Worm (Caenorhabditis elegans) whole organism, mixed stage, embryonic: Measurements from ENCODE around the gene glct-6.
A peak's percentile ranks its signal among the peaks of the same experiment; 100 is the strongest.

Experiments
- M03D4.4 ChIP-seq: sonication (generic microtip); optimal IDR thresholded peaks from 2 replicates; lab custom pipeline; 2017; ENCODE audit warnings: mild to moderate bottlenecking, missing genetic modification characterization, missing compliant biosample characterization
- bed-3 ChIP-seq: fragments of 200-800 bp; sonication (Bioruptor generic); optimal IDR thresholded peaks from 3 replicates; lab custom pipeline; 2018; ENCODE audit warnings: mild to moderate bottlenecking, missing genetic modification characterization, moderate library complexity, missing compliant biosample characterization
- ceh-39 ChIP-seq: fragments of 150-350 bp; optimal IDR thresholded peaks from 2 replicates; lab custom pipeline; 2014; ENCODE audit warnings: missing biosample characterization, missing genetic modification characterization
- ceh-43 ChIP-seq: fragments of 200-800 bp; sonication (Bioruptor generic); optimal IDR thresholded peaks from 2 replicates; lab custom pipeline; 2018; ENCODE audit warnings: mild to moderate bottlenecking, missing genetic modification characterization, moderate library complexity, missing compliant biosample characterization
- ceh-83 ChIP-seq: fragments of 200-800 bp; sonication (Bioruptor generic); optimal IDR thresholded peaks from 2 replicates; lab custom pipeline; 2018; ENCODE audit warnings: mild to moderate bottlenecking, missing genetic modification characterization, missing compliant biosample characterization
- ces-1 ChIP-seq: fragments of 150-350 bp; optimal IDR thresholded peaks from 2 replicates; lab custom pipeline; 2014; ENCODE audit warnings: missing biosample characterization, missing genetic modification reagents, missing genetic modification characterization
- cnd-1 ChIP-seq: fragments of 200-800 bp; sonication (Bioruptor generic); optimal IDR thresholded peaks from 2 replicates; lab custom pipeline; 2018; ENCODE audit warnings: mild to moderate bottlenecking, missing genetic modification characterization, missing compliant biosample characterization
- drap-1 ChIP-seq: fragments of 200-800 bp; sonication (Bioruptor generic); optimal IDR thresholded peaks from 3 replicates; lab custom pipeline; 2018; ENCODE audit warnings: mild to moderate bottlenecking, missing genetic modification characterization, missing compliant biosample characterization
- elt-1 ChIP-seq: sonication (generic microtip); optimal IDR thresholded peaks from 2 replicates; lab custom pipeline; 2017; ENCODE audit warnings: missing genetic modification characterization, mild to moderate bottlenecking, missing compliant biosample characterization, antibody characterized with exemption, moderate library complexity, borderline replicate concordance; ENCODE audit not compliant: insufficient read depth
- elt-3 ChIP-seq: fragments of 150-350 bp; optimal IDR thresholded peaks from 2 replicates; lab custom pipeline; 2014; ENCODE audit warnings: missing biosample characterization, missing genetic modification characterization
- flh-1 ChIP-seq: fragments of 200-800 bp; sonication (Bioruptor generic); optimal IDR thresholded peaks from 2 replicates; lab custom pipeline; 2018; ENCODE audit warnings: mild to moderate bottlenecking, missing genetic modification characterization, moderate library complexity, missing compliant biosample characterization
- hlh-1 ChIP-seq: fragments of 150-350 bp; optimal IDR thresholded peaks from 2 replicates; lab custom pipeline; 2014; ENCODE audit warnings: missing biosample characterization, missing genetic modification reagents, missing genetic modification characterization
- lin-32 ChIP-seq: fragments of 200-800 bp; sonication (Bioruptor generic); optimal IDR thresholded peaks from 2 replicates; lab custom pipeline; 2018; ENCODE audit warnings: mild to moderate bottlenecking, missing genetic modification characterization, missing compliant biosample characterization
- lsy-2 ChIP-seq: fragments of 150-350 bp; optimal IDR thresholded peaks from 2 replicates; lab custom pipeline; 2014; ENCODE audit warnings: missing biosample characterization, missing genetic modification characterization
- mab-5 ChIP-seq: fragments of 150-350 bp; optimal IDR thresholded peaks from 2 replicates; lab custom pipeline; 2014; ENCODE audit warnings: missing biosample characterization, missing genetic modification characterization
- mep-1 ChIP-seq: fragments of 150-350 bp; optimal IDR thresholded peaks from 2 replicates; lab custom pipeline; 2017; ENCODE audit warnings: missing biosample characterization, missing genetic modification reagents, missing genetic modification characterization, inconsistent platforms
- mls-2 ChIP-seq: sonication (generic microtip); optimal IDR thresholded peaks from 2 replicates; lab custom pipeline; 2016; ENCODE audit warnings: mild to moderate bottlenecking, missing genetic modification characterization, moderate library complexity, missing compliant biosample characterization
- nhr-12 ChIP-seq: fragments of 150-350 bp; optimal IDR thresholded peaks from 2 replicates; lab custom pipeline; 2014; ENCODE audit warnings: missing biosample characterization, missing genetic modification characterization
- nhr-2 ChIP-seq: fragments of 150-350 bp; optimal IDR thresholded peaks from 2 replicates; lab custom pipeline; 2014; ENCODE audit warnings: missing biosample characterization, missing genetic modification characterization
- nhr-28 ChIP-seq: fragments of 150-350 bp; optimal IDR thresholded peaks from 2 replicates; lab custom pipeline; 2014; ENCODE audit warnings: missing biosample characterization, missing genetic modification characterization
- nhr-76 ChIP-seq: sonication (generic microtip); optimal IDR thresholded peaks from 2 replicates; lab custom pipeline; 2017; ENCODE audit warnings: missing biosample characterization, missing genetic modification characterization
- pha-4 ChIP-seq: fragments of 150-350 bp; optimal IDR thresholded peaks from 2 replicates; lab custom pipeline; 2018; ENCODE audit warnings: missing biosample characterization, missing genetic modification reagents, missing genetic modification characterization
- sem-2 ChIP-seq: fragments of 200-800 bp; sonication (Bioruptor generic); optimal IDR thresholded peaks from 2 replicates; lab custom pipeline; 2018; ENCODE audit warnings: mild to moderate bottlenecking, missing genetic modification characterization, missing compliant biosample characterization
- snpc-4 ChIP-seq: fragments of 150-350 bp; optimal IDR thresholded peaks from 2 replicates; lab custom pipeline; 2014; ENCODE audit warnings: missing biosample characterization, missing genetic modification characterization
- sptf-1 ChIP-seq: sonication (generic microtip); optimal IDR thresholded peaks from 2 replicates; lab custom pipeline; 2017; ENCODE audit warnings: mild to moderate bottlenecking, missing genetic modification characterization, moderate library complexity, missing compliant biosample characterization
- tbx-8 ChIP-seq: fragments of 200-800 bp; sonication (Bioruptor generic); optimal IDR thresholded peaks from 2 replicates; lab custom pipeline; 2018; ENCODE audit warnings: mild to moderate bottlenecking, missing genetic modification characterization, moderate library complexity, missing compliant biosample characterization
- unc-120 ChIP-seq: sonication (generic microtip); optimal IDR thresholded peaks from 2 replicates; lab custom pipeline; 2017; ENCODE audit warnings: missing genetic modification characterization, missing compliant biosample characterization; ENCODE audit not compliant: poor library complexity, severe bottlenecking
- unc-62 ChIP-seq: fragments of 150-350 bp; optimal IDR thresholded peaks from 2 replicates; lab custom pipeline; 2014; ENCODE audit warnings: missing biosample characterization, missing genetic modification reagents, missing genetic modification characterization
- zip-8 ChIP-seq: fragments of 150-350 bp; optimal IDR thresholded peaks from 2 replicates; lab custom pipeline; 2014; ENCODE audit warnings: missing biosample characterization, missing genetic modification characterization
- ztf-11 ChIP-seq: fragments of 150-350 bp; optimal IDR thresholded peaks from 2 replicates; lab custom pipeline; 2014; ENCODE audit warnings: missing biosample characterization, missing genetic modification characterization

Gene glct-6

ce11 chrIV:3755355-3755754 lies 28.7 kb upstream of the glct-6 start, which contains the start of gene Y37E11AR.7:
Y37E11AR.7 (minus strand) TSS chrIV:3755455.
- peak; percentile 45 for TF ChIP-seq nhr-2
- TF ChIP-seq unc-62 (GFP tag; lab: Kevin White, UChicago), result no peak
- TF ChIP-seq lin-32 (GFP tag; lab: Kevin White, UChicago), result no peak
- no peak for TF ChIP-seq nhr-12
- TF ChIP-seq sptf-1, result no peak

DNA sequence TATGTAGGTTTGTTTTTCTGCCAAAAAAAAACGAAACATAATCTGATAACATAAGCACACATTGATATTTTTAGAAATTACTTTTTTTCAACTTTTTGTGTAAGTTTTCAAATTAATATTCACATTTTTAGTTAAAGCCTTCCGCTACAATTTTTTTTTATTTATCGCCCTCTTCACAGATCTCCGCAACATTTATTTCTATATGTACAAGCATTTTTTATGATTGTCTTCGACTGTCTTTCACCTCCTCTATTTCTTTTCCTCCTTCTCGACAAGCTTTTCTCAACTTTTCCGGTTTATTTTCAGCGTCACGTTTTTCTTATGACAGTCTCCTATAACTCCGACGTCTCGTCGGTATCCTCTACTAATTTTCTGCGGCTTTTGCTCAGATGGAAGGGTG lies 28.1 kb upstream of the glct-6 start, which contains the start of gene best-20:
TSS of gene best-20 (plus strand) at position 301 of the 400 bp plus-strand sequence.
- TF ChIP-seq bed-3 (GFP tag; lab: Kevin White, UChicago) (no peak), ces-1 (GFP tag; lab: Kevin White, UChicago) (no peak), zip-8 (tag; lab: Kevin White, UChicago) (no peak), pha-4 (no peak), mep-1 (tag; lab: Kevin White, UChicago) (no peak), lin-32 (GFP tag; lab: Kevin White, UChicago) (no peak), unc-62 (GFP tag; lab: Kevin White, UChicago) (no peak), lsy-2 (tag; lab: Kevin White, UChicago) (no peak), hlh-1 (tag; lab: Kevin White, UChicago) (no peak), sptf-1 (no peak), nhr-2 (no peak), sem-2 (no peak), elt-3 (tag; lab: Kevin White, UChicago) (no peak), ceh-39 (tag; lab: Kevin White, UChicago) (no peak), mls-2 (tag; lab: Kevin White, UChicago) (no peak), ceh-43 (no peak), snpc-4 (tag; lab: Kevin White, UChicago) (no peak), drap-1 (GFP tag; lab: Kevin White, UChicago) (no peak), cnd-1 (no peak)

DNA sequence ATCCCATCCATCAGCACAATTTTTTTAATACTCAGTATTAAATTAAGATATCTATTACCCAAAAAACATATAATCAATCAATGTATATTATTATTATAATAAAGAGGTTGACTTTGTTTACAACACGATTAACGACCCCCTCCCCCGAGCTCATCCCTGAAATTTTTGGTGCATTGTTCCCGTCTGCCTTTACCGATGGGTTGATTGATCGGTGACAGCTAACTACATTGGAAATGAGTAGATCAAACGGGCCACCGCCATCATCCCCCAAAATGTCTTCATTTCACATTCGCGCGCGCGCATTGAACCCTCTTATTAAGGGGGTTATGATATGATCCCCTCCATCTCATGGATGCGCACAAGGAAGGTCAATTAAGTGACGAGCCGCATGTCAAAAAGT lies 24.2 kb upstream of the glct-6 start:
- no peak for TF ChIP-seq lsy-2 (tag; lab: Kevin White, UChicago)
- TF ChIP-seq unc-62 (GFP tag; lab: Kevin White, UChicago), result peak; percentile 74

DNA sequence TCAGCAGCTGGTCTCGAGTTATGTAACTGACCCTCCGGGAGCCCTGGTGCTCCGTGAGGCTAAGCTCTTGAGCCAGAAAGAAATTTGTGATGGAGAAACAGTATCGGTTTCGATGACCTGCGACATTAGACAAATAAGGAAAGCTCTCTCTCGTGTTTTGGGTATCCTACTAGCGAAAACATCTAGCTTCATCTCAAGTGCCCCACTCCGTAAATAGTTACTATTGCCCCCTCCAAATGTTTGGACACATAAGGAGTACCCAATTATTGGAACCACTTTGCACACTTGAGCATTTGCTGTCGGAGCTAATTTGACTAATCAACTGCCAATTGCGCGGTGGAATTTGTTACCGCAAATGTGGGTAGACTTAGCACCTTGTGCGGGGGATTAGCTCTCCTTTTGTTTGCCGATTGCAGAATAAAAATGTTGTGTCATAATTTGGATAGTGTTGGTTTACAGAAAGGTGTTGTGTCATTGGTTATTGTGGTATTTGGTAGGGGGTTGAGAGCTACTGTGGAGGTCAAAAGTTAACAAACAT lies 19.9 kb upstream of the glct-6 start:
- TF ChIP-seq nhr-28 (tag; lab: Kevin White, UChicago), result no peak
- peak; percentile 71 for TF ChIP-seq ces-1 (GFP tag; lab: Kevin White, UChicago)
- no peak for TF ChIP-seq cnd-1
- TF ChIP-seq ztf-11 (tag; lab: Kevin White, UChicago), result peak; percentile 3
- no peak for TF ChIP-seq elt-3 (tag; lab: Kevin White, UChicago)
- peak; percentile 42 for TF ChIP-seq zip-8 (tag; lab: Kevin White, UChicago)
- no peak for TF ChIP-seq tbx-8 (GFP tag; lab: Kevin White, UChicago)
- no peak for TF ChIP-seq M03D4.4 (tag; lab: Kevin White, UChicago)
- peak; percentile 88 for TF ChIP-seq nhr-2

DNA sequence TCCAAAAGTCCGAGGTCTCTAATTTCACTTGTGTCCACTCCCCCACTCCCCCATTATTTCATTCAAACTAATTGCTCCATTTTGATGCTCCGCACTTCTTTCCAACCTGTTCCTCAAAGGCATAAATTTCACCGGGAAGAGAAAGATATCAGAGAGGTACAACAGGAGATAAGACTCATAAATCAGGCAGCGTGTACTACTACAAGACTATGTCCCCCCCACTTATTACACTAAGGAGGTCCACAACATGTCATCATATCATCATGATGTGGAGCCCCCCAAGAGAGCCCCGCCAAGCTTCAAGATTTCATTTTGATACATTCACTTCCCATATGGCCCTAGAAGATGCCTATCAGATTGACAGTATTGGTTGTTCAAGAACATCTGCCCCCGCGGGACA lies 18.6 kb upstream of the glct-6 start:
- TF ChIP-seq bed-3 (GFP tag; lab: Kevin White, UChicago), result no peak
- no peak for TF ChIP-seq mep-1 (tag; lab: Kevin White, UChicago)
- TF ChIP-seq unc-62 (GFP tag; lab: Kevin White, UChicago), result peak; percentile 86
- peak; percentile 22 for TF ChIP-seq cnd-1
- TF ChIP-seq nhr-76, result no peak
- no peak for TF ChIP-seq flh-1 (GFP tag; lab: Kevin White, UChicago)
- TF ChIP-seq unc-120 (tag; lab: Kevin White, UChicago), result no peak
- TF ChIP-seq sem-2, result no peak
- TF ChIP-seq drap-1 (GFP tag; lab: Kevin White, UChicago), result no peak
- TF ChIP-seq mab-5 (tag; lab: Kevin White, UChicago), result peak; percentile 82

DNA sequence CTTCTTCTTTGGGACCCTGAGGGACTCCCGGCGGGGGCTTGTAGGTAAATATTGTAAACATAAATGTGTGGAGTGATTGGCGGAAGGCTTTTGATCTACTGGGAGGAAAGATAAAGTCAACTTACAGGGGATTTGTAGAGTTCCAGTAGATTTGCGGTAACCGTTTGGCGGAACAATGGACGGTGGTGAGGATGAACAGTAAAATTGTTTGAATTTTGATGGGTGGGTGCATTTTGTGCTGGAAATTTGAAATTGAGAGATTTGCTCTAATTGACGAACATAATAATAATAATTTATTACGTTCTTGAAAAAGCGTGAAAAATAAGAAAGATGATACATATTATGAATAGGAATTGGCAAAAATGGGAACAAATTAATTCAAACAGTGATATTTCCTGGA lies 17.4 kb upstream of the glct-6 start, which contains the start of gene vab-2:
TSS of gene vab-2 (minus strand) at position 238 of the 400 bp plus-strand sequence.
- TF ChIP-seq ceh-83 (GFP tag; lab: Kevin White, UChicago) (peak; percentile 55), elt-1 (tag; lab: Kevin White, UChicago) (no peak), mep-1 (tag; lab: Kevin White, UChicago) (peak; percentile 14)
